Worm (Caenorhabditis elegans) whole organism, midembryonic: ENCODE data around the gene math-48.

ENCODE experiments used
- T22C8.4 ChIP-seq: fragments of 200-800 bp; sonication (Bioruptor generic); IDR thresholded peaks from 2 replicates; pipeline ENCODE4 v1.3.6; 2022; ENCODE audit warnings: missing genetic modification characterization, missing compliant biosample characterization
- ztf-29 ChIP-seq: fragments of 200-800 bp; sonication (Bioruptor generic); IDR thresholded peaks from 2 replicates; pipeline ENCODE4 v1.3.6; 2022; ENCODE audit warnings: missing genetic modification reagents, missing genetic modification characterization, missing compliant biosample characterization

- TF ChIP-seq T22C8.4, result no peak
- no peak for TF ChIP-seq ztf-29 (GFP tag; lab: Robert Waterston, UW)
Observed at ce11 chrII:1945093-1945492, 1.2 kb downstream of the math-48 start, which contains the start of gene ZK250.14.
